Worm (Caenorhabditis elegans) whole organism, young adult: ENCODE results near the gene aptf-3.

Experiments used
- B0336.3 ChIP-seq: fragments of 200-800 bp; sonication (Bioruptor generic); IDR thresholded peaks from 2 replicates; pipeline ENCODE4 v1.3.6; 2022; ENCODE audit warnings: missing genetic modification characterization, missing compliant biosample characterization
- F23B12.7 ChIP-seq: sonication (generic microtip); optimal IDR thresholded peaks from 2 replicates; lab custom pipeline; 2017; ENCODE audit warnings: missing genetic modification characterization, mild to moderate bottlenecking, missing compliant biosample characterization, antibody characterized with exemption, moderate library complexity; ENCODE audit not compliant: insufficient read depth
- F52B5.7 ChIP-seq: sonication (generic microtip); optimal IDR thresholded peaks from 2 replicates; lab custom pipeline; 2016; ENCODE audit warnings: mild to moderate bottlenecking, missing genetic modification characterization, missing compliant biosample characterization
- F57A8.1 ChIP-seq: fragments of 200-800 bp; sonication (Bioruptor generic); optimal IDR thresholded peaks from 2 replicates; lab custom pipeline; 2018; ENCODE audit warnings: mild to moderate bottlenecking, missing genetic modification characterization, moderate library complexity, missing compliant biosample characterization
- T07F8.4 ChIP-seq: sonication (generic microtip); optimal IDR thresholded peaks from 2 replicates; lab custom pipeline; 2016; ENCODE audit warnings: mild to moderate bottlenecking, missing genetic modification characterization, moderate library complexity, missing compliant biosample characterization
- ZK185.1 ChIP-seq: sonication (generic microtip); optimal IDR thresholded peaks from 2 replicates; lab custom pipeline; 2016; ENCODE audit warnings: mild to moderate bottlenecking, missing genetic modification characterization, missing compliant biosample characterization; ENCODE audit not compliant: poor library complexity, severe bottlenecking
- aptf-3 ChIP-seq: fragments of 200-800 bp; sonication (Bioruptor generic); IDR thresholded peaks from 2 replicates; pipeline ENCODE4 v1.3.6; 2022; ENCODE audit warnings: missing genetic modification characterization, missing compliant biosample characterization
- attf-3 ChIP-seq: fragments of 200-800 bp; sonication (Bioruptor generic); conservative IDR thresholded peaks from 2 replicates; pipeline ENCODE4 v1.3.6; 2022; ENCODE audit warnings: missing genetic modification reagents, missing genetic modification characterization, missing compliant biosample characterization
- attf-5 ChIP-seq: fragments of 200-800 bp; sonication (Bioruptor generic); optimal IDR thresholded peaks from 2 replicates; lab custom pipeline; 2018; ENCODE audit warnings: mild to moderate bottlenecking, missing genetic modification characterization, missing compliant biosample characterization
- ccch-3 ChIP-seq: fragments of 200-800 bp; sonication (Bioruptor generic); optimal IDR thresholded peaks from 2 replicates; lab custom pipeline; 2018; ENCODE audit warnings: mild to moderate bottlenecking, missing genetic modification characterization, missing compliant biosample characterization
- cebp-1 ChIP-seq, 2 experiments: fragments of 200-800 bp in 1 of 2; sonication (Bioruptor generic) in 1 of 2; sonication (generic microtip) in 1 of 2; IDR thresholded peaks in 1 of 2; optimal IDR thresholded peaks in 1 of 2; 2 replicates each; pipeline versions ENCODE4 v1.3.6 to Lab custom; 2017 to 2022; ENCODE audit warnings: missing compliant biosample characterization in 2 of 2, missing genetic modification characterization in 2 of 2, mild to moderate bottlenecking in 1 of 2, missing genetic modification reagents in 1 of 2, moderate library complexity in 1 of 2
- dox-1 ChIP-seq: fragments of 200-800 bp; sonication (Bioruptor generic); IDR thresholded peaks from 2 replicates; pipeline ENCODE4 v1.3.6; 2022; ENCODE audit warnings: missing genetic modification reagents, missing genetic modification characterization, missing compliant biosample characterization
- egrh-3 ChIP-seq: fragments of 200-800 bp; sonication (Bioruptor generic); IDR thresholded peaks from 2 replicates; pipeline ENCODE4 v1.3.6; 2022; ENCODE audit warnings: missing genetic modification reagents, missing genetic modification characterization, missing compliant biosample characterization
- ekl-4 ChIP-seq: fragments of 200-800 bp; sonication (Bioruptor generic); IDR thresholded peaks from 2 replicates; pipeline ENCODE4 v1.3.6; 2022; ENCODE audit warnings: missing genetic modification reagents, missing genetic modification characterization, missing compliant biosample characterization
- ets-4 ChIP-seq: fragments of 200-800 bp; sonication (Bioruptor generic); optimal IDR thresholded peaks from 2 replicates; lab custom pipeline; 2018; ENCODE audit warnings: mild to moderate bottlenecking, missing genetic modification characterization, missing compliant biosample characterization
- gei-17 ChIP-seq: fragments of 200-800 bp; sonication (Bioruptor generic); optimal IDR thresholded peaks from 2 replicates; lab custom pipeline; 2018; ENCODE audit warnings: mild to moderate bottlenecking, missing genetic modification characterization, missing compliant biosample characterization
- hmg-1.2 ChIP-seq: fragments of 200-800 bp; sonication (Bioruptor generic); IDR thresholded peaks from 2 replicates; pipeline ENCODE4 v1.3.6; 2022; ENCODE audit warnings: missing genetic modification reagents, missing genetic modification characterization, missing compliant biosample characterization
- hsf-1 ChIP-seq: fragments of 200-800 bp; sonication (Bioruptor generic); IDR thresholded peaks from 2 replicates; pipeline ENCODE4 v1.3.6; 2022; ENCODE audit warnings: missing genetic modification reagents, missing genetic modification characterization, missing compliant biosample characterization
- lag-1 ChIP-seq: fragments of 200-800 bp; sonication (Bioruptor generic); IDR thresholded peaks from 2 replicates; pipeline ENCODE4 v1.3.6; 2022; ENCODE audit warnings: missing genetic modification reagents, missing genetic modification characterization, missing compliant biosample characterization
- let-607 ChIP-seq, 2 experiments: fragments of 200-800 bp in 1 of 2; sonication (Bioruptor generic) in 1 of 2; sonication (generic microtip) in 1 of 2; optimal IDR thresholded peaks; 2 replicates each; lab custom pipeline; 2016 to 2018; ENCODE audit warnings: mild to moderate bottlenecking in 2 of 2, missing compliant biosample characterization in 2 of 2, missing genetic modification characterization in 2 of 2, moderate library complexity in 2 of 2, missing genotype in 1 of 2
- lin-35 ChIP-seq, 3 experiments: fragments of 150-350 bp in 2 of 3; sonication (generic microtip) in 1 of 3; optimal IDR thresholded peaks; 2 replicates each; lab custom pipeline; 2014 to 2018; ENCODE audit warnings: missing biosample characterization in 3 of 3, missing genetic modification characterization in 3 of 3, missing genetic modification reagents in 3 of 3
- lin-54 ChIP-seq: fragments of 200-800 bp; sonication (Bioruptor generic); optimal IDR thresholded peaks from 2 replicates; lab custom pipeline; 2018; ENCODE audit warnings: mild to moderate bottlenecking, missing genetic modification characterization, missing compliant biosample characterization
- lsl-1 ChIP-seq: fragments of 200-800 bp; sonication (Bioruptor generic); optimal IDR thresholded peaks from 2 replicates; lab custom pipeline; 2018; ENCODE audit warnings: mild to moderate bottlenecking, missing genetic modification characterization, moderate library complexity, missing compliant biosample characterization
- madf-10 ChIP-seq: sonication (generic microtip); optimal IDR thresholded peaks from 2 replicates; lab custom pipeline; 2016; ENCODE audit warnings: mild to moderate bottlenecking, missing genetic modification characterization, missing compliant biosample characterization
- madf-6 ChIP-seq: fragments of 200-800 bp; sonication (Bioruptor generic); IDR thresholded peaks from 2 replicates; pipeline ENCODE4 v1.3.6; 2022; ENCODE audit warnings: missing genetic modification reagents, missing genetic modification characterization, missing compliant biosample characterization
- mcd-1 ChIP-seq: fragments of 200-800 bp; sonication (Bioruptor generic); IDR thresholded peaks from 2 replicates; pipeline ENCODE4 v1.3.6; 2022; ENCODE audit warnings: missing genetic modification reagents, missing genetic modification characterization, missing compliant biosample characterization
- nfyb-1 ChIP-seq: fragments of 200-800 bp; sonication (Bioruptor generic); IDR thresholded peaks from 2 replicates; pipeline ENCODE4 v1.3.6; 2022; ENCODE audit warnings: missing genetic modification reagents, missing genetic modification characterization, missing compliant biosample characterization
- nhr-179 ChIP-seq: sonication (generic microtip); optimal IDR thresholded peaks from 2 replicates; lab custom pipeline; 2016; ENCODE audit warnings: mild to moderate bottlenecking, missing genetic modification characterization, missing compliant biosample characterization
- nhr-80 ChIP-seq: sonication (generic microtip); optimal IDR thresholded peaks from 2 replicates; lab custom pipeline; 2016; ENCODE audit warnings: missing genetic modification characterization, missing compliant biosample characterization
- nhr-90 ChIP-seq: sonication (generic microtip); optimal IDR thresholded peaks from 2 replicates; lab custom pipeline; 2016; ENCODE audit warnings: missing genotype, mild to moderate bottlenecking, missing genetic modification characterization, missing compliant biosample characterization
- rcor-1 ChIP-seq: fragments of 200-800 bp; sonication (Bioruptor generic); IDR thresholded peaks from 2 replicates; pipeline ENCODE4 v1.3.6; 2022; ENCODE audit warnings: missing genetic modification reagents, missing genetic modification characterization, missing compliant biosample characterization
- repo-1 ChIP-seq: sonication (generic microtip); optimal IDR thresholded peaks from 2 replicates; lab custom pipeline; 2017; ENCODE audit warnings: mild to moderate bottlenecking, missing genetic modification characterization, missing compliant biosample characterization
- sdz-38 ChIP-seq: sonication (generic microtip); optimal IDR thresholded peaks from 2 replicates; lab custom pipeline; 2016; ENCODE audit warnings: missing genotype, missing genetic modification characterization, missing compliant biosample characterization
- tbp1 ChIP-seq: fragments of 200-800 bp; sonication (Bioruptor generic); optimal IDR thresholded peaks from 2 replicates; lab custom pipeline; 2018; ENCODE audit warnings: mild to moderate bottlenecking, missing genetic modification characterization, missing compliant biosample characterization
- tbx-9 ChIP-seq: sonication (generic microtip); optimal IDR thresholded peaks from 2 replicates; lab custom pipeline; 2016; ENCODE audit warnings: borderline replicate concordance, missing genetic modification characterization, inconsistent platforms, missing compliant biosample characterization
- unc-62 ChIP-seq: fragments of 150-350 bp; optimal IDR thresholded peaks from 2 replicates; lab custom pipeline; 2014; ENCODE audit warnings: missing biosample characterization, missing genetic modification reagents, missing genetic modification characterization

Gene aptf-3

ce11 chrII:8566039-8566438 is 28.0 kb upstream of the aptf-3 start, which contains the start of gene stc-1:
Gene stc-1, minus strand, starts transcription at chrII:8566139.
- peak; percentile 28 for TF ChIP-seq attf-5
- TF ChIP-seq attf-3 (GFP tag; lab: Robert Waterston, UW): no peak
- TF ChIP-seq lin-35 (GFP tag; optimal IDR thresholded peaks at IDR 0.05; lab: Kevin White, UChicago): peak in 1 of 3 experiments; percentile 2
- peak; percentile 67 for TF ChIP-seq mcd-1 (GFP tag; lab: Robert Waterston, UW)
- TF ChIP-seq let-607 (tag; optimal IDR thresholded peaks at IDR 0.05; lab: Kevin White, UChicago): peak; percentile 35 to 68
- TF ChIP-seq F23B12.7 (tag; lab: Kevin White, UChicago): peak; percentile 1
- TF ChIP-seq lin-54 (GFP tag; lab: Kevin White, UChicago): peak; percentile 35
- peak; percentile 19; the same call in 1 of the 2 replicates for TF ChIP-seq cebp-1 (GFP tag; IDR thresholded peaks at IDR 0.05; lab: Robert Waterston, UW)
- TF ChIP-seq cebp-1 (tag; optimal IDR thresholded peaks at IDR 0.05; lab: Kevin White, UChicago): peak; percentile 76
- peak; percentile 17 for TF ChIP-seq repo-1 (tag; lab: Kevin White, UChicago)
- no peak for TF ChIP-seq ccch-3 (GFP tag; lab: Kevin White, UChicago)
- TF ChIP-seq ZK185.1 (tag; lab: Kevin White, UChicago): peak; percentile 30
- no peak for TF ChIP-seq nfyb-1 (GFP tag; lab: Robert Waterston, UW)
- TF ChIP-seq ekl-4 (GFP tag; lab: Robert Waterston, UW): no peak
- no peak for TF ChIP-seq F52B5.7 (tag; lab: Kevin White, UChicago)
- no peak for TF ChIP-seq tbp1 (GFP tag; lab: Kevin White, UChicago)
- TF ChIP-seq nhr-80 (tag; lab: Kevin White, UChicago): peak; percentile 17

ce11 chrII:8566806-8567266 is 27.2 kb upstream of the aptf-3 start, which contains the start of gene F54C9.3:
Gene F54C9.3, minus strand, starts transcription at chrII:8566856.
- TF ChIP-seq unc-62 (GFP tag; lab: Kevin White, UChicago) (peak; percentile 66), cebp-1 (GFP tag; IDR thresholded peaks at IDR 0.05; lab: Robert Waterston, UW) (no peak; the same call in 1 of the 2 replicates), cebp-1 (tag; optimal IDR thresholded peaks at IDR 0.05; lab: Kevin White, UChicago) (peak; percentile 47), aptf-3 (no peak), ets-4 (GFP tag; lab: Kevin White, UChicago) (peak; percentile 7), nhr-179 (tag; lab: Kevin White, UChicago) (no peak), nhr-80 (tag; lab: Kevin White, UChicago) (peak; percentile 93), mcd-1 (GFP tag; lab: Robert Waterston, UW) (0 out of 2 replicates have a peak, but pooled peaks have one; percentile 19), egrh-3 (GFP tag; lab: Robert Waterston, UW) (no peak), lag-1 (GFP tag; lab: Robert Waterston, UW) (no peak), T07F8.4 (tag; lab: Kevin White, UChicago) (no peak), lsl-1 (GFP tag; lab: Kevin White, UChicago) (no peak), dox-1 (GFP tag; lab: Robert Waterston, UW) (0 out of 2 replicates have a peak, but pooled peaks have one; percentile 32), nhr-90 (tag; lab: Kevin White, UChicago) (no peak), hmg-1.2 (peak; percentile 44; the same call in 1 of the 2 replicates), rcor-1 (GFP tag; lab: Robert Waterston, UW) (no peak), attf-5 (peak; percentile 57), madf-10 (tag; lab: Kevin White, UChicago) (peak; percentile 12), tbx-9 (tag; lab: Kevin White, UChicago) (no peak), sdz-38 (no peak), madf-6 (GFP tag; lab: Robert Waterston, UW) (no peak), ZK185.1 (tag; lab: Kevin White, UChicago) (no peak), gei-17 (GFP tag; lab: Kevin White, UChicago) (no peak), F57A8.1 (GFP tag; lab: Kevin White, UChicago) (no peak), B0336.3 (no peak), let-607 (tag; optimal IDR thresholded peaks at IDR 0.05; lab: Kevin White, UChicago) (peak in 1 of 2 experiments; percentile 74), hsf-1 (GFP tag; lab: Robert Waterston, UW) (no peak), tbp1 (GFP tag; lab: Kevin White, UChicago) (no peak)
